Fruit fly (Drosophila melanogaster) whole organism, larva: ENCODE results near the gene CG44437.

Experiments
- noc ChIP-seq: fragments of 200-800 bp; sonication (Bioruptor generic); optimal IDR thresholded peaks from 3 replicates; lab custom pipeline; 2019; ENCODE audit warnings: missing biosample characterization, mild to moderate bottlenecking, missing genetic modification characterization, moderate library complexity

Gene CG44437

DNA sequence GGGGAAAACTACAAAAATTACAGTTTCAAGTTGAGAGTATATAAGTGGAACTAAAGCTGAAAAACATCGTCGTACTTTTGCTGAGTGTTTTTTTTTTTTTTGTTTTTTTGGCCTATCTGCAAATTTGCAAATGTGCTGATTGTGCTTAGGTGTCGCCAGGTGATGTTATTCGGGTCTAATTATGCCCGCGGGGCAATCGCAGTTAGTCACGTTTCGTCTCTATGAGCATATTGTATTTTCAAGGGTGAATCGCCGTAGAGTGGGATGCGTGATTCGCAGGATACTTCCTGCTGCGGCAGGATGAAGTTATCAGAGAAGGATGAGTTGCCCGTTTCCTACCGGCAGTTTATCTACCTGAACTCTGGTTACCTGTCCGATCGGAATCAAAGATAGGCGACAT is 27.8 kb upstream of the CG44437 start:
- TF ChIP-seq noc = no peak

DNA sequence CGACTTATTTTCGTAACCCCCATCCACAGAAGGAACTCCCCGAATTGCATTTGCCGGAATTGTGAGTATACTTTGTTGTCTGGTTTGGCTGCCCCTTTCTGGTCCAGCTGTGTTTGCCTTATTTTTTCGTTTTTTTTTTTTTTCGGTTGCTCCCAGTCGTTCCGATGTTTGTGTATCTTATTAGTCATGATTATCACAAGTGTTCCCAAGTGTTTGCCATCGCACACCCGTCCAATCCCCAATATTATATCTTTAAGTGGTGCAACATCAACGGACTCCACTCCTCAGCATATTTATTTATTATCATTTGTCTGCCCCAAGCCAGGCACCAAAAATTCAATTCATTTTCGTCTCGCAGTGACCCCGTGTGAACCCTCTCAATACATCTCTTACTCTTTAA is 27.2 kb upstream of the CG44437 start:
- TF ChIP-seq noc = no peak

DNA sequence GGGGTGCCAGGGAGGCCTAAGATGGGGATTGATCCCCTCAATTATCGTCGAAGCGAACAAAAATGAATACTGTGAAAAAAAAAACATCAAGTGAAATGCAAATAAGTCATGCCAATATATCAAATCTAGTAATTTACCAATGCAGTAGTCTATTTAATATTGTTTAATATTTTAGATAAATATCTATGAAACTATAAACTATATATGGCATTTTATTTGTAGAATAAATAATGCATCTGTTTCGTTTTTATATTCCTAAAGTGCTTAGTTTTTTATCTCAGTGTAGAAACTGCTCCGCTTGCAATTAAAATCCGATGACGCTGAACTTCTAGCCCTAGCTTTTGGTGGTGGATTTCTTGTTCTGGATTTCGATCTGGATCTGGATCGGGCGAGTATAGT is 26.1 kb upstream of the CG44437 start:
- no peak for TF ChIP-seq noc

DNA sequence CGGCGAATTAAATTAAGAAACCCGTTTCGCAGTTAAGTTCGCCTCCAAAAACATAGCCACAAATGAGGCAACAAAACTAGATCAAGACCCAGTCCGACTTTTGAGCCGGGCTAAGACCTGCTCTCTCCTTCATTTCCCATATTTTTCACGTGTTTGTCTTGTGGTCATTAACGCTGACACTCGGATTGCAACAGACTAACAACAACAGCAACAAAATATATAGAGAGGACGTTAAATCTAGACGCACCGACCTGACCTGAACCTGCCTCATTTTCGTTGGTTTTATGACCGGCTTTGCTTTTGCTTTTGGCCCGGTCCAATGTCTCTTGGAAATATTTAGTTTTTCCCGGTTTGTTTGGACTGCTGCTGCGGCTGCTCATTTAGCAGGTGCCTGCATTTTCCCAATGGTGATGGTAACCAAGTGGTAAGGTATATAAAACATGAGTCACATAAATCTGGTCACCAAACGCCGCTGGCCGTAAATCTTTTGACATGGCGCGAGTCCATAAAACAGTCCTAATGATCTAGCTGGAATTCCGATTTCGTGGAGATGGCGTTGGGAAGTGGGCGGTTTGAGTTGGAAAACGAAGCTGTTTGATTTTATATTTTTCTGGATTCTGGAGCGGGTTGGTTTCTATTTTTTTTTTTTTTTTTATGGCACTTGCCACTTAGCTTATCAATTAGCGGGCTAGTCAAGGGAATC is 25.6 kb upstream of the CG44437 start:
- TF ChIP-seq noc = no peak

- no peak for TF ChIP-seq noc
Observed at dm6 chrX:13226478-13226877, 24.4 kb upstream of the CG44437 start.

DNA sequence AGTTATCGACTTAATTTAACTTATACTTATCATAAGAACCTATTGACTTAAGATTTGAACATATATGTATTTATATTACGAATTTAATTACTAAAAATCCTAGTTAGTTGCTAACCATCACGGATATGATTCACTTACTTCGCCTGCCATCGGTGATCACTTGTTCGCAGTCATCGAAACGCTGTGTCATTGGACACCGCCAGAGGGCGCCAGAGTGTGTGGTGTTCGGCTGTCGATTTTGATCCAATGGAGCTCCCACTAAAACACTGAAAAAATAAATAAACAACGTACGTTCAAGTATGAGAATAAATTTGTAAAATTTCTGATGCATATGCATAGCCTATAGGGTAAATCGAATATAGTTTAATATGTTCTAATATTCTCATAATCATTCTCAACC is 22.8 kb upstream of the CG44437 start:
- TF ChIP-seq noc = no peak

DNA sequence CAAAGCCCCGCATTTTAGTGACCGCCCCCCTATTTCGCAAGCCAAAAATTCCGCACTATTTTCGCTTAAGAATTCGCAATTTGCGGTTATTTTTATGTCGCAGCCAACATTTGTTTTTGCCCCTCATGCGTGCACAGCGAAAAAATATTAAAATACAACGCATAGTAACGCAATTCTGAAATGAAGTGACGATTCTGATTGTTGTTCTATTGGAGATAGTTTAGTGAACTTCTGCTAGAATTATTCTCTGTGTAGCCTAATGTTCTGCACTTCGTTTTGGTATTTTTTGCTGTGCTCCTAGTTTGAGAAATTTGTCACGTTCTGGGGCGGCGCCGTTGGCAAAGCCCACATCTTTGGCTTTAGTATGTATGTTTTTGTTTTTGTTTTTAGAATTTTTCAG is 19.8 kb upstream of the CG44437 start:
- no peak for TF ChIP-seq noc

DNA sequence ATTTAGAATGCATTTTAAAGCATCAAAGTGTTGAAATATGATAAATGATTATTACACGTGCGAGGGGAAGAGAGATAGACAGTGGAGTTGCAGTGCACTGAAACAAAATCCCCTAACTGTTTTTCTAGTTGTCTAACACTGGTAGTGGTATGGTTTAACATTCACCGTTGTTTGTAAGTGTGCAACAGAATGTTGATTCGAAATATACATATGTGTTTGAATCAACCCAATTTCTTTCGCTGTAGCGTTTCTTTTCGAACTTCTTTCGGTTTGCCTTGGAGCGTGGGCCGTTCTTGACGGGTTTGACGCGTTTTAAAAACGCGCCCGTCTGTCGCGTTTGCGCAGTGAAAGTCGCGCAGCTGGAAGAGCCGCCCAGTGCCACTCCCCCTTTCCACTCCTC is 19.2 kb upstream of the CG44437 start:
- no peak for TF ChIP-seq noc

DNA sequence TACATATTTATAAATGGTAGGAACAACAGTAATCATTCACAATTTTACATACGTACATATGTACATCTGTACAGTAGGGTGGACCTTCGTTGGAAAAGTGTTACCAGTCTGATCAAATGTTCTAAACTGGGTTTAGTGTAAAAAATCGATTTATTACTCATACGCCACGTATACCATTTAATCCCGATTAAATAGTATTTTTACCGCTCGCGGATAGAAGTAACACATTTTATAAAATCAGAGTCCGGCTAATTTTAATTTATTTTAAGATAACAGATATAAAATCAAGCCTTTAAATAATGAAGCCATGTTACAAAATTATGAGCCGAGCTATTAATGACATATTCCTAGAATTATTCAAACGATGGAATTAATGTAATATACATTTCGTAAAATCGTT is 18.4 kb upstream of the CG44437 start:
- TF ChIP-seq noc = no peak

dm6 chrX:13219290-13219689 is 17.2 kb upstream of the CG44437 start:
- no peak for TF ChIP-seq noc

DNA sequence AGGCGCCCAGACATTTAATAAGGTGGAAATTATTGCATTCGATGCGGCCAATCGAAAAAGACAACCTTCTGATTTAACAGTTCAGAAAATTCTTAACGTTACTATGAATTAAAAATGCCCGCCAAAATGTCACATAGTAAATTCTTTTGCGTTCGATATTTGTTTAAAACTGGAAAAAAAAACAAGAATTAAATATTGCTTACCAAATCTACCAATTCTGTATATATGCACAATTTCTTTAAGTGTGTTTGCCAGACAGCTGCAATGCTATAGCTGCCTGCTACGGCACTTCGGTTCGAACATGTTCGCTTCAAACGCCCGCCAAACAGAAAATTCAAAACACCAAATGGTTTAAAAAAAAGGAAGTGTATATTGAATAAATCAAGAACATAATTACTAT is 12.0 kb upstream of the CG44437 start:
- no peak for TF ChIP-seq noc

DNA sequence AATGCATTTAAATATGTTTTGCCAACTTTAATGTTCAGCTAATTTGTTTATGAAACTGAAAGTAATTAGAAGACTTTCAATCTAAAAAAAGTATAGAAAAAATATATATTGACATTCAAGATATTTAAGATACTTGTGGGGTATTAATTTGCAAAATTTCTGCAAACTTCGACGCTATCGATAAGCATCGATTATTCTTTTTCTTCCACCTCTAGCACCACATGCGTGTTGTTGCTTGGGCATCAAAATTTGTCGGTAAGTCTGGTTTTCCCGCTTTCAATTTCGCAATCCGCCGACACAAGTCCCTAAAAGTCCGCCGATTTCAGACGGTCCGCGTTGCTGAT is 10.0 kb upstream of the CG44437 start, which contains the start of gene REG:
Gene REG (plus strand): TSS at position 188 of the 344 bp plus-strand sequence.
- no peak for TF ChIP-seq noc

DNA sequence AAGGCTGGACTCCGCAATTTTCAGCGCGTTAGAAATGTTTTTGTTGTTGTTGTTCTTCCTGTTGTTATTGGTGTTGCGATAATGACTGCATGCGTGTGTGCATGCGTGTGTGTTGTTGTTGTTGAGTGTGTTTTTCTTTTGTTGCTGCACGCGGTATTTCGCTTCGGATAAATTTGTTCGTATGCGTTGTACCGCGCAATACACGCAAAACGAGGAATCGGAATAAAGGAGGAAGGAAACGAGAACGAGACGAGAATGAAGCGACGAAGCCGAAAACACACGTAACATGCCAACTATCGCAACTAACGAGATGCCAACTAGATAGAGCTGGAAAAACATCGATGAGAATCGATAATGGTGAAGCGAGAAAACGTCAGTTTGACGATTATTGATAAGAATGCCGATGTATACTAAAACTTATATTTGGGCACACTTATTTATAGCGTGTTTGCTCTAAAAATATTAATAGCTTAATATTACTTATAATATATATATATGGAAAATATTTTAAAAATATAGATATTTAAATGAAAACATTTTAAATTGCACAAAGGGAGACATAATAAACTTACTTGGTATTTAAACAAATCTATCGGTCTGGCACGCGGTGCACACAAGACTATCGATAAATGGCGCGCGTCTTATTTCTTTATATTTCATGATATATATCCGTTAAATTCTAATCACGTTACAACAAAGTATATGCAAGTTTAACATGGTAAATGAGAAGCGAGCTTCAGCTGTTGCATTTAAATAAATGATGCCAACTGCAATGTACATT is 9.5 kb upstream of the CG44437 start, which contains the start of gene sno:
Gene sno (minus strand): TSS at position 318 of the 781 bp plus-strand sequence.
- TF ChIP-seq noc = no peak

DNA sequence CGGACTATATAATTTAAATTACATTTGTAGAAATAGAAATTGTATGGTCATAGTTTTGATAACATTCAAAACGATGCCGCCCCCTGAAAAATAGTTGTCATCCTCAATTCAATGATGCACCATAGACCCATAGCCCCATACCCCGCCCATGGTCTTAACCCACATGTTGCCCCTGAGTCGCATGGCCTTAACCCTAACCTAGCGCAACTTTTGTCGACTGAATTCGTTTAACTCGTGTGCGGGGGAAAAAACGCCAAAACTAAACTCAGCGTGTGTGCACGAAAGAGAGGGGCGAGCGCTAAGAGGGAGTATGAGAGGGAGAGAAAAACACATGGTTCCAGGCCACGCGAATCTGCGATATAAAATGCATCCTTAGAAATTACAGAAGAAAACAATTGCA is 8.4 kb upstream of the CG44437 start:
- no peak for TF ChIP-seq noc

DNA sequence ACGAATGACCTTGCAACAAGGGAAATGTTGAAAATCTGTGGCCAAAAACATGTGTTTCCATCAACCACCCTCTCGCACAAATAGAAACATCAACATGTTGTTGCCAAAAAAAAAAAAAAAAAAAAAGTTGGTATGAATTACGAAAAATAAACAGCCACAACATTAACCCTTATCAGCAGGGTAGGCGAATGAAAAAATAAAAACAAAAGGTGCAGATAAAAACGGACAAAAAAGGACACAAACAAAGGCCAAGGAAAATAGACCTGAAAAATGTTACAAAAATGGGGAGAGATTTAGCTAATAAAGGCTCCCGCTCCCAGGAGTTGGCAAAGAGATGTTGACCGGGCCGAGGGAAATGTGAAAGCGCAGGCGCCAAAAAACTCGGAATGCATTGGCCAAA is 7.3 kb upstream of the CG44437 start:
- no peak for TF ChIP-seq noc

DNA sequence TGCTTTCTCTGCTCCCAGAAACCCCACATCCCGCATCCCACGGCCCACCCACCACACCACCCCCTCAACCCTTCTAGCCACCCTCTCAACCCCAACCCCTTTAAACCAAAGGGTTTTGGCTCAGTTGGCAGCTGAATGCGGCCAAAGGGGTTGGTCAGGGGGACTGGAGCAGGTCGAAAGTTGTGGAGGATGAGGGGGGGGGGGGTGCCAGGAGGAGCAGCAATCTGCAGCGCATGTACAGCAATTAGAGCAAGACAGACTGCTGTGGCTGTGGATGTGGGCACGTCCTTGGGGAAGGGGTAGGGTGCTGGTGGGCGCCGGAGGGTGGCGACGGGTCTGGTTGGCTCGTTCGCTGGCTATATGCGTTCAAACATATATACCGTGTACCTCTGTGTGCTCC is 6.5 kb upstream of the CG44437 start:
- no peak for TF ChIP-seq noc

- no peak for TF ChIP-seq noc
Observed at dm6 chrX:13208075-13208474, 6.0 kb upstream of the CG44437 start.

DNA sequence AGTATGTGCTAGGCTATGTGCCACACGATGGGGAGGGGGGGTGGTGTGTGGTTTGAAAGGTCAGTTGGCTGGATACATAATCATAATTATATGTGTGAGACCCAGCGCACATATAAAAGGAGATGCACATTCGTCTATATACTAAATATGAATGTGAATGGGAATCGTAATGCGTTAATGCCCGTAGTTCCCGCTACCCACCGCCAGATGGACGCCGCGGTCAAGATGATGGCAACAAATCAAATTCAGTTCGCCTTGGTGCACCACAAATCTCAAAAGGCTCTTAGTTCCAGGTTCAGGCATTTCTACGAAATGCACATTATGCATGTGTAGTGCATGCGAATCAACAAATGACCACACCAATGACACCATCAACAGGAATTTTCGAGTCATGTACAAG is 2.7 kb upstream of the CG44437 start:
- TF ChIP-seq noc = no peak
